Fruit fly (Drosophila melanogaster): ENCODE data around the gene Rala.

The Rala gene

dm6 chrX:3750232-3751075 is 31.0 kb upstream of the Rala start (continued):
- TF ChIP-seq Oaz (GFP tag; IDR thresholded peaks at IDR 0.05) = peak; percentile 77
- peak; percentile 97 for TF ChIP-seq row (GFP tag; IDR thresholded peaks at IDR 0.05)
- TF ChIP-seq CG13123 (GFP tag; optimal IDR thresholded peaks at IDR 0.05) = peak; percentile 59
- no peak for TF ChIP-seq Tbp (GFP tag; optimal IDR thresholded peaks at IDR 0.05)
- peak; percentile 88 for TF ChIP-seq CG9817 (tag; optimal IDR thresholded peaks at IDR 0.05)
- TF ChIP-seq CG10543 (GFP tag; optimal IDR thresholded peaks at IDR 0.05) = peak; percentile 80
- peak; percentile 82 for TF ChIP-seq CG6254 (GFP tag; optimal IDR thresholded peaks at IDR 0.05)
- peak; percentile 55 for TF ChIP-seq CG18764 (GFP tag; optimal IDR thresholded peaks at IDR 0.05)
- peak; percentile 80 for TF ChIP-seq gsb-n (tag; optimal IDR thresholded peaks at IDR 0.05)
- peak; percentile 86 for TF ChIP-seq run (tag; optimal IDR thresholded peaks at IDR 0.05)
- TF ChIP-seq CG12391 (tag; optimal IDR thresholded peaks at IDR 0.05) = peak; percentile 87
- TF ChIP-seq mam (GFP tag; optimal IDR thresholded peaks at IDR 0.05) = peak; percentile 84
- TF ChIP-seq CG6272 (GFP tag; IDR thresholded peaks at IDR 0.05) = peak; percentile 78
- TF ChIP-seq CG15073 (GFP tag; optimal IDR thresholded peaks at IDR 0.05) = peak; percentile 18
- peak; percentile 41 for TF ChIP-seq CG3995 (GFP tag; optimal IDR thresholded peaks at IDR 0.05)
- TF ChIP-seq br (optimal IDR thresholded peaks at IDR 0.05) = no peak
- TF ChIP-seq Deaf1 (tag; optimal IDR thresholded peaks at IDR 0.05) = no peak
- TF ChIP-seq CG5953 (GFP tag; IDR thresholded peaks at IDR 0.05) = peak; percentile 63
- peak; percentile 90 for TF ChIP-seq Xrp1 (GFP tag; IDR thresholded peaks at IDR 0.05)
- peak; percentile 71 to 90 for TF ChIP-seq Hr51 (GFP tag; optimal IDR thresholded peaks at IDR 0.05)
- peak; percentile 66 for TF ChIP-seq CG31224 (GFP tag; IDR thresholded peaks at IDR 0.05)
- TF ChIP-seq amos (GFP tag; IDR thresholded peaks at IDR 0.05; ENCODE audit: partially characterized antibody) = no peak
- TF ChIP-seq phol (tag; optimal IDR thresholded peaks at IDR 0.05) = peak; percentile 90
- TF ChIP-seq lbe (GFP tag; optimal IDR thresholded peaks at IDR 0.05) = peak; percentile 53
- no peak for TF ChIP-seq gfzf (GFP tag; optimal IDR thresholded peaks at IDR 0.05)
- TF ChIP-seq CG8281 (tag; optimal IDR thresholded peaks at IDR 0.05) = peak; percentile 65
- peak; percentile 84 for TF ChIP-seq zfh2 (GFP tag; optimal IDR thresholded peaks at IDR 0.05)
- peak; percentile 83 for TF ChIP-seq CG4328 (GFP tag; optimal IDR thresholded peaks at IDR 0.05)
- peak; percentile 83 for TF ChIP-seq CG1233 (GFP tag; optimal IDR thresholded peaks at IDR 0.05)
- TF ChIP-seq btn (GFP tag; optimal IDR thresholded peaks at IDR 0.05) = peak; percentile 84
- peak; percentile 41 for TF ChIP-seq gro (GFP tag; optimal IDR thresholded peaks at IDR 0.05)
- peak; percentile 32 for TF ChIP-seq CG18011 (GFP tag; optimal IDR thresholded peaks at IDR 0.05)
- TF ChIP-seq Sox102F (GFP tag; optimal IDR thresholded peaks at IDR 0.05) = peak; percentile 92
- TF ChIP-seq CG17359 (tag; optimal IDR thresholded peaks at IDR 0.05) = peak; percentile 91
- peak; percentile 82 for TF ChIP-seq CG8944 (GFP tag; optimal IDR thresholded peaks at IDR 0.05)
- TF ChIP-seq Blimp-1 (GFP tag; optimal IDR thresholded peaks at IDR 0.05) = peak; percentile 89
- TF ChIP-seq HmgD (GFP tag; optimal IDR thresholded peaks at IDR 0.05) = peak; percentile 72
- TF ChIP-seq Kr (GFP tag; optimal IDR thresholded peaks at IDR 0.05) = no peak
- TF ChIP-seq wor (GFP tag; IDR thresholded peaks at IDR 0.05) = peak; percentile 82
- TF ChIP-seq sob (GFP tag; IDR thresholded peaks at IDR 0.05) = peak; percentile 90
- TF ChIP-seq CG33557 (GFP tag; optimal IDR thresholded peaks at IDR 0.05) = peak; percentile 59
- TF ChIP-seq CG32767 (GFP tag; IDR thresholded peaks at IDR 0.05) = peak; percentile 90
- peak; percentile 38 for TF ChIP-seq Sry-δ (GFP tag; optimal IDR thresholded peaks at IDR 0.05)
- TF ChIP-seq zf30C (GFP tag; optimal IDR thresholded peaks at IDR 0.05) = no peak
- peak; percentile 13 for TF ChIP-seq MESR4 (GFP tag; optimal IDR thresholded peaks at IDR 0.05)
- TF ChIP-seq da (GFP tag; optimal IDR thresholded peaks at IDR 0.05) = peak; percentile 43
- TF ChIP-seq gt (GFP tag; IDR thresholded peaks at IDR 0.05) = peak; percentile 54
- peak; percentile 85 for TF ChIP-seq Gug (GFP tag; IDR thresholded peaks at IDR 0.05)
- peak; percentile 93 for TF ChIP-seq CG18599 (GFP tag; optimal IDR thresholded peaks at IDR 0.05)
